Worm (Caenorhabditis elegans) whole organism, young adult: Measurements from ENCODE around the gene T06D8.9.
A peak's percentile ranks its signal among the peaks of the same experiment; 100 is the strongest.

Source experiments
- B0261.1 ChIP-seq: sonication (generic microtip); optimal IDR thresholded peaks from 2 replicates; lab custom pipeline; 2016; ENCODE audit warnings: mild to moderate bottlenecking, missing genetic modification characterization, moderate library complexity, missing compliant biosample characterization
- C06A6.2 ChIP-seq: fragments of 200-800 bp; sonication (Bioruptor generic); conservative IDR thresholded peaks from 2 replicates; pipeline ENCODE4 v1.3.6; 2022; ENCODE audit warnings: missing genetic modification characterization, missing compliant biosample characterization
- C17E4.6 ChIP-seq: fragments of 200-800 bp; sonication (Bioruptor generic); IDR thresholded peaks from 2 replicates; pipeline ENCODE4 v1.3.6; 2022; ENCODE audit warnings: missing genetic modification reagents, missing genetic modification characterization, missing compliant biosample characterization
- D2030.7 ChIP-seq: fragments of 200-800 bp; sonication (Bioruptor generic); IDR thresholded peaks from 2 replicates; pipeline ENCODE4 v1.3.6; 2022; ENCODE audit warnings: missing genetic modification reagents, missing genetic modification characterization, missing compliant biosample characterization
- F22D6.2 ChIP-seq: sonication (generic microtip); optimal IDR thresholded peaks from 2 replicates; lab custom pipeline; 2016; ENCODE audit warnings: mild to moderate bottlenecking, missing genetic modification characterization, missing compliant biosample characterization
- F23B12.7 ChIP-seq: sonication (generic microtip); optimal IDR thresholded peaks from 2 replicates; lab custom pipeline; 2017; ENCODE audit warnings: missing genetic modification characterization, mild to moderate bottlenecking, missing compliant biosample characterization, antibody characterized with exemption, moderate library complexity; ENCODE audit not compliant: insufficient read depth
- F33H1.4 ChIP-seq: fragments of 200-800 bp; sonication (Bioruptor generic); IDR thresholded peaks from 2 replicates; pipeline ENCODE4 v1.3.6; 2022; ENCODE audit warnings: missing genetic modification reagents, missing genetic modification characterization, missing compliant biosample characterization
- F52B5.7 ChIP-seq: sonication (generic microtip); optimal IDR thresholded peaks from 2 replicates; lab custom pipeline; 2016; ENCODE audit warnings: mild to moderate bottlenecking, missing genetic modification characterization, missing compliant biosample characterization
- F55B11.4 ChIP-seq: sonication (generic microtip); optimal IDR thresholded peaks from 2 replicates; lab custom pipeline; 2016; ENCODE audit warnings: missing compliant biosample characterization, missing genetic modification characterization, borderline replicate concordance; ENCODE audit not compliant: insufficient read depth
- T07F8.4 ChIP-seq: sonication (generic microtip); optimal IDR thresholded peaks from 2 replicates; lab custom pipeline; 2016; ENCODE audit warnings: mild to moderate bottlenecking, missing genetic modification characterization, moderate library complexity, missing compliant biosample characterization
- T26A5.8 ChIP-seq: sonication (generic microtip); optimal IDR thresholded peaks from 2 replicates; lab custom pipeline; 2016; ENCODE audit warnings: missing genetic modification characterization, missing compliant biosample characterization
- aptf-3 ChIP-seq: fragments of 200-800 bp; sonication (Bioruptor generic); IDR thresholded peaks from 2 replicates; pipeline ENCODE4 v1.3.6; 2022; ENCODE audit warnings: missing genetic modification characterization, missing compliant biosample characterization
- attf-6 ChIP-seq: fragments of 200-800 bp; sonication (Bioruptor generic); IDR thresholded peaks from 2 replicates; pipeline ENCODE4 v1.3.6; 2022; ENCODE audit warnings: missing genetic modification reagents, missing genetic modification characterization, missing compliant biosample characterization
- ccch-3 ChIP-seq: fragments of 200-800 bp; sonication (Bioruptor generic); optimal IDR thresholded peaks from 2 replicates; lab custom pipeline; 2018; ENCODE audit warnings: mild to moderate bottlenecking, missing genetic modification characterization, missing compliant biosample characterization
- cebp-1 ChIP-seq, 2 experiments: fragments of 200-800 bp in 1 of 2; sonication (Bioruptor generic) in 1 of 2; sonication (generic microtip) in 1 of 2; IDR thresholded peaks in 1 of 2; optimal IDR thresholded peaks in 1 of 2; 2 replicates each; pipeline versions ENCODE4 v1.3.6 to Lab custom; 2017 to 2022; ENCODE audit warnings: missing compliant biosample characterization in 2 of 2, missing genetic modification characterization in 2 of 2, mild to moderate bottlenecking in 1 of 2, missing genetic modification reagents in 1 of 2, moderate library complexity in 1 of 2
- ceh-40 ChIP-seq: fragments of 200-800 bp; sonication (Bioruptor generic); IDR thresholded peaks from 2 replicates; pipeline ENCODE4 v1.3.6; 2022; ENCODE audit warnings: missing genetic modification characterization, missing compliant biosample characterization
- ceh-79 ChIP-seq: sonication (generic microtip); optimal IDR thresholded peaks from 2 replicates; lab custom pipeline; 2017; ENCODE audit warnings: mild to moderate bottlenecking, missing genetic modification characterization, missing compliant biosample characterization
- dox-1 ChIP-seq: fragments of 200-800 bp; sonication (Bioruptor generic); IDR thresholded peaks from 2 replicates; pipeline ENCODE4 v1.3.6; 2022; ENCODE audit warnings: missing genetic modification reagents, missing genetic modification characterization, missing compliant biosample characterization
- efl-1 ChIP-seq: fragments of 150-350 bp; optimal IDR thresholded peaks from 2 replicates; lab custom pipeline; 2014; ENCODE audit warnings: missing biosample characterization, missing genetic modification reagents, missing genetic modification characterization
- ekl-4 ChIP-seq: fragments of 200-800 bp; sonication (Bioruptor generic); IDR thresholded peaks from 2 replicates; pipeline ENCODE4 v1.3.6; 2022; ENCODE audit warnings: missing genetic modification reagents, missing genetic modification characterization, missing compliant biosample characterization
- ets-4 ChIP-seq: fragments of 200-800 bp; sonication (Bioruptor generic); optimal IDR thresholded peaks from 2 replicates; lab custom pipeline; 2018; ENCODE audit warnings: mild to moderate bottlenecking, missing genetic modification characterization, missing compliant biosample characterization
- gei-17 ChIP-seq: fragments of 200-800 bp; sonication (Bioruptor generic); optimal IDR thresholded peaks from 2 replicates; lab custom pipeline; 2018; ENCODE audit warnings: mild to moderate bottlenecking, missing genetic modification characterization, missing compliant biosample characterization
- him-1 ChIP-seq: sonication (generic microtip); optimal IDR thresholded peaks from 2 replicates; lab custom pipeline; 2016; ENCODE audit warnings: missing genotype, missing genetic modification reagents, missing genetic modification characterization, missing compliant biosample characterization
- lsl-1 ChIP-seq: fragments of 200-800 bp; sonication (Bioruptor generic); optimal IDR thresholded peaks from 2 replicates; lab custom pipeline; 2018; ENCODE audit warnings: mild to moderate bottlenecking, missing genetic modification characterization, moderate library complexity, missing compliant biosample characterization
- madf-3 ChIP-seq: fragments of 200-800 bp; sonication (Bioruptor generic); IDR thresholded peaks from 2 replicates; pipeline ENCODE4 v1.3.6; 2022; ENCODE audit warnings: missing genetic modification reagents, missing genetic modification characterization, missing compliant biosample characterization
- madf-6 ChIP-seq: fragments of 200-800 bp; sonication (Bioruptor generic); IDR thresholded peaks from 2 replicates; pipeline ENCODE4 v1.3.6; 2022; ENCODE audit warnings: missing genetic modification reagents, missing genetic modification characterization, missing compliant biosample characterization
- mcd-1 ChIP-seq: fragments of 200-800 bp; sonication (Bioruptor generic); IDR thresholded peaks from 2 replicates; pipeline ENCODE4 v1.3.6; 2022; ENCODE audit warnings: missing genetic modification reagents, missing genetic modification characterization, missing compliant biosample characterization
- mes-4 ChIP-seq: sonication (generic microtip); optimal IDR thresholded peaks from 2 replicates; lab custom pipeline; 2016; ENCODE audit warnings: missing genotype, missing genetic modification characterization, missing compliant biosample characterization
- mxl-1 ChIP-seq: sonication (generic microtip); optimal IDR thresholded peaks from 2 replicates; lab custom pipeline; 2016; ENCODE audit warnings: missing genetic modification characterization, missing compliant biosample characterization
- nhr-120 ChIP-seq: fragments of 200-800 bp; sonication (Bioruptor generic); IDR thresholded peaks from 2 replicates; pipeline ENCODE4 v1.3.6; 2022; ENCODE audit warnings: missing genetic modification characterization, missing compliant biosample characterization
- nhr-27 ChIP-seq: fragments of 200-800 bp; sonication (Bioruptor generic); optimal IDR thresholded peaks from 2 replicates; lab custom pipeline; 2018; ENCODE audit warnings: mild to moderate bottlenecking, missing genetic modification characterization, moderate library complexity, missing compliant biosample characterization
- rcor-1 ChIP-seq: fragments of 200-800 bp; sonication (Bioruptor generic); IDR thresholded peaks from 2 replicates; pipeline ENCODE4 v1.3.6; 2022; ENCODE audit warnings: missing genetic modification reagents, missing genetic modification characterization, missing compliant biosample characterization
- rec-8 ChIP-seq, 2 experiments: sonication (generic microtip); optimal IDR thresholded peaks; 2 replicates each; lab custom pipeline; 2016; ENCODE audit warnings: mild to moderate bottlenecking in 2 of 2, missing genetic modification characterization in 2 of 2, missing genetic modification reagents in 2 of 2, missing genotype in 2 of 2, missing biosample characterization in 1 of 2, missing compliant biosample characterization in 1 of 2, moderate library complexity in 1 of 2
- repo-1 ChIP-seq: sonication (generic microtip); optimal IDR thresholded peaks from 2 replicates; lab custom pipeline; 2017; ENCODE audit warnings: mild to moderate bottlenecking, missing genetic modification characterization, missing compliant biosample characterization
- sea-2 ChIP-seq: fragments of 200-800 bp; sonication (Bioruptor generic); IDR thresholded peaks from 2 replicates; pipeline ENCODE4 v1.3.6; 2022; ENCODE audit warnings: missing genetic modification characterization, missing compliant biosample characterization
- snpc-3.4 ChIP-seq: sonication (generic microtip); optimal IDR thresholded peaks from 2 replicates; lab custom pipeline; 2017; ENCODE audit warnings: missing genetic modification characterization, mild to moderate bottlenecking, missing compliant biosample characterization, antibody characterized with exemption, moderate library complexity, missing genotype, missing genetic modification reagents
- snpc-4 ChIP-seq, 5 experiments: fragments of 150-350 bp in 1 of 5; sonication (generic microtip) in 4 of 5; optimal IDR thresholded peaks; 2 replicates each; lab custom pipeline; 2014 to 2018; ENCODE audit warnings: missing genetic modification characterization in 5 of 5, missing biosample characterization in 3 of 5, antibody characterized with exemption in 2 of 5, mild to moderate bottlenecking in 2 of 5, missing compliant biosample characterization in 2 of 5, missing genotype in 2 of 5, moderate library complexity in 2 of 5, missing genetic modification reagents in 1 of 5
- tbp1 ChIP-seq: fragments of 200-800 bp; sonication (Bioruptor generic); optimal IDR thresholded peaks from 2 replicates; lab custom pipeline; 2018; ENCODE audit warnings: mild to moderate bottlenecking, missing genetic modification characterization, missing compliant biosample characterization
- tlf-1 ChIP-seq: fragments of 200-800 bp; sonication (Bioruptor generic); optimal IDR thresholded peaks from 2 replicates; lab custom pipeline; 2018; ENCODE audit warnings: mild to moderate bottlenecking, missing genetic modification characterization, missing compliant biosample characterization
- ztf-3 ChIP-seq: fragments of 200-800 bp; sonication (Bioruptor generic); optimal IDR thresholded peaks from 2 replicates; lab custom pipeline; 2018; ENCODE audit warnings: mild to moderate bottlenecking, missing genetic modification characterization, missing compliant biosample characterization

T06D8.9 gene

ce11 chrII:11259766-11260165 lies 20.4 kb downstream of the T06D8.9 start (continued):
- peak; percentile 75 for TF ChIP-seq F52B5.7 (tag; lab: Kevin White, UChicago)
- TF ChIP-seq mxl-1 (tag; lab: Kevin White, UChicago), result no peak
- no peak for TF ChIP-seq F22D6.2 (tag; lab: Kevin White, UChicago)
- no peak for TF ChIP-seq T07F8.4 (tag; lab: Kevin White, UChicago)
- no peak for TF ChIP-seq rec-8 (tag; optimal IDR thresholded peaks at IDR 0.05; lab: Kevin White, UChicago)
- TF ChIP-seq D2030.7 (GFP tag; lab: Robert Waterston, UW), result 0 out of 2 replicates have a peak, but pooled peaks have one; percentile 39
- no peak for TF ChIP-seq C17E4.6 (GFP tag; lab: Robert Waterston, UW)
- no peak for TF ChIP-seq snpc-3.4 (tag; lab: Kevin White, UChicago)
- no peak for TF ChIP-seq ccch-3 (GFP tag; lab: Kevin White, UChicago)
- TF ChIP-seq cebp-1 (GFP tag; IDR thresholded peaks at IDR 0.05; lab: Robert Waterston, UW), result no peak
- no peak for TF ChIP-seq cebp-1 (tag; optimal IDR thresholded peaks at IDR 0.05; lab: Kevin White, UChicago)
- no peak for TF ChIP-seq F23B12.7 (tag; lab: Kevin White, UChicago)
- no peak for TF ChIP-seq T26A5.8 (tag; lab: Kevin White, UChicago)
- no peak for TF ChIP-seq him-1
- TF ChIP-seq rcor-1 (GFP tag; lab: Robert Waterston, UW), result peak; percentile 39; the same call in 1 of the 2 replicates
- TF ChIP-seq sea-2 (GFP tag; lab: Robert Waterston, UW), result no peak
- TF ChIP-seq F33H1.4 (GFP tag; lab: Robert Waterston, UW), result 0 out of 2 replicates have a peak, but pooled peaks have one; percentile 18
- 0 out of 2 replicates have a peak, but pooled peaks have one; percentile 30 for TF ChIP-seq mcd-1 (GFP tag; lab: Robert Waterston, UW)
- TF ChIP-seq F55B11.4 (tag; lab: Kevin White, UChicago), result no peak
- no peak for TF ChIP-seq aptf-3
- no peak for TF ChIP-seq mes-4 (tag; lab: Kevin White, UChicago)
- TF ChIP-seq ets-4, result no peak
- TF ChIP-seq attf-6, result no peak
- peak; percentile 2 for TF ChIP-seq tbp1 (GFP tag; lab: Kevin White, UChicago)
- no peak for TF ChIP-seq nhr-120 (GFP tag; lab: Robert Waterston, UW)
- no peak for TF ChIP-seq repo-1 (tag; lab: Kevin White, UChicago)
- TF ChIP-seq ceh-40 (GFP tag; lab: Robert Waterston, UW), result 0 out of 2 replicates have a peak, but pooled peaks have one; percentile 37
- peak; percentile 73 for TF ChIP-seq madf-6 (GFP tag; lab: Robert Waterston, UW)
- no peak for TF ChIP-seq ztf-3 (GFP tag; lab: Kevin White, UChicago)
- TF ChIP-seq ceh-79 (tag; lab: Kevin White, UChicago), result no peak
- no peak for TF ChIP-seq snpc-4 (GFP tag; optimal IDR thresholded peaks at IDR 0.05; lab: Kevin White, UChicago)
- TF ChIP-seq snpc-4 (tag; optimal IDR thresholded peaks at IDR 0.05; lab: Kevin White, UChicago), result no peak
- TF ChIP-seq dox-1 (GFP tag; lab: Robert Waterston, UW), result 0 out of 2 replicates have a peak, but pooled peaks have one; percentile 24
- no peak for TF ChIP-seq C06A6.2 (GFP tag; lab: Robert Waterston, UW)
- peak; percentile 64 for TF ChIP-seq ekl-4 (GFP tag; lab: Robert Waterston, UW)
- TF ChIP-seq nhr-27 (tag; lab: Kevin White, UChicago), result no peak
- TF ChIP-seq tlf-1 (GFP tag; lab: Kevin White, UChicago), result no peak
- TF ChIP-seq B0261.1, result no peak
- TF ChIP-seq, all 124 proteins: peak for 32

ce11 chrII:11261173-11261572 lies 21.8 kb downstream of the T06D8.9 start, which contains the start of gene T05B9.1:
Gene T05B9.1, minus strand, starts transcription at chrII:11261192.
- peak; percentile 38 for TF ChIP-seq efl-1 (GFP tag; lab: Kevin White, UChicago)
- TF ChIP-seq gei-17 (GFP tag; lab: Kevin White, UChicago), result no peak
- TF ChIP-seq lsl-1 (GFP tag; lab: Kevin White, UChicago), result peak; percentile 81
- TF ChIP-seq dox-1 (GFP tag; lab: Robert Waterston, UW), result 0 out of 2 replicates have a peak, but pooled peaks have one; percentile 6
- TF ChIP-seq madf-3 (GFP tag; lab: Robert Waterston, UW), result peak; percentile 95
